Worm (Caenorhabditis elegans): ENCODE data around the gene Y50E8A.22.

Gene Y50E8A.22

DNA sequence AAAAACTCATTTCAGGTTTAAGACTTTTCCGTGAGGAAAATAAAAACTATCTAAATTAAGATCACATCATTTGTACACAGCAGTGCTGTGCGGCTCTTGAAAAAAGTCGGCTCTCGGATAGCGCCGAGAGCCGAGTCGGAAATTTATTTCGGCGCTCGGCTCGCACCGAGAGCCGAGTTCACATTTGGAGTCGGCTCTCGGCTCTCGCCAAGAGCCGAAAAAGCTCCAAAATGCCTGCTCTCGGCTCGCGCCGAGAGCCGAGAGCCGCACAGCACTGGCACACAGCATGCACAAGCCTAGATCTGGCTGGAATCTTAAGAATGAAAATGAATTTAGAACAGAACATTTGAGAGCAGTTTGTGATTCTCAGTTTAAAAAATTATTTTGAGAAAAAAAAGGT is 1.9 kb downstream of the Y50E8A.22 start:
- TF ChIP-seq sox-2 (GFP tag; IDR thresholded peaks at IDR 0.05) (no peak), pha-2 (tag; optimal IDR thresholded peaks at IDR 0.05) (no peak), elt-4 (tag; optimal IDR thresholded peaks at IDR 0.05) (no peak), hlh-13 (GFP tag; optimal IDR thresholded peaks at IDR 0.05) (no peak), ceh-14 (tag; optimal IDR thresholded peaks at IDR 0.05) (no peak), hlh-30 (tag; optimal IDR thresholded peaks at IDR 0.05; ENCODE audit: insufficient read depth) (no peak), pax-1 (tag; optimal IDR thresholded peaks at IDR 0.05) (no peak), C08G9.2 (tag; optimal IDR thresholded peaks at IDR 0.05) (no peak), syd-9 (tag; optimal IDR thresholded peaks at IDR 0.05) (no peak), ceh-19 (GFP tag; optimal IDR thresholded peaks at IDR 0.05) (no peak), ceh-31 (tag; optimal IDR thresholded peaks at IDR 0.05) (no peak), elt-2 (tag; optimal IDR thresholded peaks at IDR 0.05) (no peak), madf-2 (tag; optimal IDR thresholded peaks at IDR 0.05) (no peak), pha-4 (tag; optimal IDR thresholded peaks at IDR 0.05) (no peak), sox-4 (tag; optimal IDR thresholded peaks at IDR 0.05) (no peak), pat-9 (tag; optimal IDR thresholded peaks at IDR 0.05) (no peak), che-1 (tag; optimal IDR thresholded peaks at IDR 0.05) (no peak), unc-42 (tag; optimal IDR thresholded peaks at IDR 0.05) (no peak), ceh-34 (tag; optimal IDR thresholded peaks at IDR 0.05) (no peak), unc-3 (GFP tag; conservative IDR thresholded peaks at IDR 0.05) (no peak), unc-3 (tag; optimal IDR thresholded peaks at IDR 0.05) (no peak)

DNA sequence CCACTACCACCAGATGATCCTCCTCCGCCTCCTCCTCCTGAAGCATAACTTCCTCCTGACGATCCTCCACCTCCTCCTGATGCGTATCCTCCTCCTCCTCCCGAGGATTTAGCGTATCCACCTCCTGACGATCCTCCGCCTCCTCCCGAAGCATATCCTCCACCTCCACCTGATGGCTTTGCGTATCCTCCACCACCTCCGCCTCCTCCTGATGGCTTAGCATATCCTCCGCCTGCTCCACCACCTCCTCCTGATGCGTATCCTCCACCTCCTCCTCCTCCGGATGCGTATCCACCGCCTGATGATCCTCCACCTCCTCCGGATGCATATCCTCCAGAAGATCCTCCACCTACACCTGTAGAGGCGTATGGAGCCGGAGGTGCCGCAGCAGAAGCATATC is 4.1 kb downstream of the Y50E8A.22 start:
- TF ChIP-seq dve-1 (tag; optimal IDR thresholded peaks at IDR 0.05) (peak; percentile 2), lim-6 (tag; optimal IDR thresholded peaks at IDR 0.05) (no peak)

- TF ChIP-seq pros-1 (tag; optimal IDR thresholded peaks at IDR 0.05), result no peak
- no peak for TF ChIP-seq unc-3 (GFP tag; conservative IDR thresholded peaks at IDR 0.05)
- no peak for TF ChIP-seq unc-3 (tag; optimal IDR thresholded peaks at IDR 0.05)
- no peak for TF ChIP-seq hlh-13 (GFP tag; optimal IDR thresholded peaks at IDR 0.05)
- no peak for TF ChIP-seq hlh-30 (tag; optimal IDR thresholded peaks at IDR 0.05; ENCODE audit: insufficient read depth)
- TF ChIP-seq ceh-9 (tag; optimal IDR thresholded peaks at IDR 0.05), result no peak
- TF ChIP-seq ttx-3 (tag; optimal IDR thresholded peaks at IDR 0.05), result no peak
- TF ChIP-seq ceh-45 (GFP tag; IDR thresholded peaks at IDR 0.05), result no peak
- TF ChIP-seq hlh-15 (tag; optimal IDR thresholded peaks at IDR 0.05), result no peak
- TF ChIP-seq tbx-7 (tag; optimal IDR thresholded peaks at IDR 0.05), result no peak
These were observed 7.7 kb downstream of the Y50E8A.22 start, which contains the start of gene Y50E8A.6 for ce11 chrV:14741233-14741632. Y50E8A.6 (minus strand) TSS chrV:14741333.

DNA sequence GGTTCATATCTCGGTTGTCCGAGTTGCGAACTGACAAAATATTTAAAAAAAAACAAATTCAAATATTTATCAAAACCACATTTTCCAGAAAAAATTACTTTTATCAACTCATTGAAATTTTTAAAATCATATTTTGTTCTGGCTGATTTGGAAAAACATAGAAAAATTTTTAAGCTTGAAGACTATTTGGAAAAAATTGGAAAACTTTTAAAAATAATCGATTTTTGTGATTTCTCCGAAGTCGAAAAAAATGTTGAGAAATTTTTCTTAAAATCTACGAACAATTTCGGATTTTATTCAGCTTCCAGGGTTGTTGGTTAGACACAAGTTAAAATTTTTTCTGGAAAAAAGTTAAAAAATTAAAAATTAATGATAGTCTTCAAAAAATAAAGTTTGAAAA is 12.0 kb downstream of the Y50E8A.22 start, which contains the start of gene Y50E8A.5:
TSS of gene Y50E8A.5 (minus strand) at position 101 of the 400 bp plus-strand sequence.
- TF ChIP-seq F13H6.1 (tag; optimal IDR thresholded peaks at IDR 0.05), result no peak
- no peak for TF ChIP-seq pha-2 (tag; optimal IDR thresholded peaks at IDR 0.05)
- no peak for TF ChIP-seq zip-5 (tag; optimal IDR thresholded peaks at IDR 0.05)
- TF ChIP-seq hlh-15 (tag; optimal IDR thresholded peaks at IDR 0.05), result no peak
- TF ChIP-seq hlh-13 (GFP tag; optimal IDR thresholded peaks at IDR 0.05), result no peak
- TF ChIP-seq fkh-6 (tag; optimal IDR thresholded peaks at IDR 0.05), result no peak
- TF ChIP-seq ref-2 (tag; optimal IDR thresholded peaks at IDR 0.05), result no peak
- no peak for TF ChIP-seq lim-6 (tag; optimal IDR thresholded peaks at IDR 0.05)
- TF ChIP-seq ahr-1 (tag; optimal IDR thresholded peaks at IDR 0.05), result no peak
- no peak for TF ChIP-seq K09A11.1 (tag; optimal IDR thresholded peaks at IDR 0.05; ENCODE audit: insufficient read depth)

Measured in whole organism, late embryonic.